Fruit fly (Drosophila melanogaster) whole organism, prepupa: ENCODE data around the gene CG6638.

Experiments
- CG10631 ChIP-seq: fragments of 200-800 bp; sonication (Bioruptor generic); optimal IDR thresholded peaks from 2 replicates; lab custom pipeline; 2016; ENCODE audit warnings: missing biosample characterization, missing genetic modification characterization
- CG10669 ChIP-seq: fragments of 200-800 bp; sonication (Bioruptor generic); optimal IDR thresholded peaks from 3 replicates; lab custom pipeline; 2018; ENCODE audit warnings: missing biosample characterization, mild to moderate bottlenecking, missing genetic modification characterization, moderate library complexity
- CG11294 ChIP-seq: fragments of 200-800 bp; sonication (Bioruptor generic); IDR thresholded peaks from 2 replicates; pipeline ENCODE4 v1.3.6; 2022; ENCODE audit warnings: missing biosample characterization, missing genetic modification characterization
- CG11762 ChIP-seq: fragments of 200-800 bp; sonication (Bioruptor generic); optimal IDR thresholded peaks from 3 replicates; lab custom pipeline; 2016; ENCODE audit warnings: missing biosample characterization, missing genetic modification characterization; ENCODE audit not compliant: insufficient read depth
- CG11902 ChIP-seq: fragments of 200-800 bp; sonication (Bioruptor generic); optimal IDR thresholded peaks from 3 replicates; lab custom pipeline; 2016; ENCODE audit warnings: missing biosample characterization, missing genetic modification characterization
- CG15336 ChIP-seq: fragments of 200-800 bp; sonication (Bioruptor generic); IDR thresholded peaks from 2 replicates; pipeline ENCODE4 v1.3.6; 2022; ENCODE audit warnings: missing biosample characterization, missing genetic modification characterization
- CG16779 ChIP-seq: fragments of 200-800 bp; sonication (Bioruptor generic); optimal IDR thresholded peaks from 3 replicates; lab custom pipeline; 2017; ENCODE audit warnings: missing biosample characterization, mild to moderate bottlenecking, missing genetic modification characterization
- CG3032 ChIP-seq: fragments of 200-800 bp; optimal IDR thresholded peaks from 2 replicates; lab custom pipeline; 2019; ENCODE audit warnings: missing biosample characterization, mild to moderate bottlenecking, missing genetic modification characterization, moderate library complexity
- CG32006 ChIP-seq: fragments of 200-800 bp; sonication (Bioruptor generic); optimal IDR thresholded peaks from 3 replicates; lab custom pipeline; 2017; ENCODE audit warnings: missing biosample characterization, mild to moderate bottlenecking, missing genetic modification characterization
- CG3919 ChIP-seq: fragments of 200-800 bp; sonication (Bioruptor generic); optimal IDR thresholded peaks from 3 replicates; lab custom pipeline; 2016; ENCODE audit warnings: missing biosample characterization, missing genetic modification characterization
- CG4318 ChIP-seq: fragments of 200-800 bp; sonication (Bioruptor generic); optimal IDR thresholded peaks from 3 replicates; lab custom pipeline; 2017; ENCODE audit warnings: missing biosample characterization, mild to moderate bottlenecking, missing genetic modification characterization
- CG6163 ChIP-seq: fragments of 200-800 bp; sonication (Bioruptor generic); IDR thresholded peaks from 3 replicates; pipeline ENCODE4 v1.3.6; 2022; ENCODE audit warnings: missing biosample characterization, missing genetic modification characterization
- CG6792 ChIP-seq: fragments of 200-800 bp; sonication (Bioruptor generic); optimal IDR thresholded peaks from 3 replicates; lab custom pipeline; 2016; ENCODE audit warnings: missing biosample characterization, missing genetic modification characterization
- CG6808 ChIP-seq: fragments of 200-800 bp; sonication (Bioruptor generic); optimal IDR thresholded peaks from 3 replicates; lab custom pipeline; 2017; ENCODE audit warnings: missing biosample characterization, missing genetic modification characterization, mild to moderate bottlenecking, moderate library complexity, missing genetic modification reagents
- CG6854 ChIP-seq: fragments of 200-800 bp; sonication (Bioruptor generic); optimal IDR thresholded peaks from 2 replicates; lab custom pipeline; 2017; ENCODE audit warnings: missing biosample characterization, mild to moderate bottlenecking, missing genetic modification characterization
- CG8119 ChIP-seq: fragments of 200-800 bp; sonication (Bioruptor generic); IDR thresholded peaks from 3 replicates; pipeline ENCODE4 v1.3.6; 2022; ENCODE audit warnings: missing biosample characterization, missing genetic modification characterization
- CG9139 ChIP-seq: fragments of 200-800 bp; sonication (Bioruptor generic); optimal IDR thresholded peaks from 3 replicates; lab custom pipeline; 2017; ENCODE audit warnings: missing biosample characterization, mild to moderate bottlenecking, missing genetic modification characterization
- Eip75B ChIP-seq: fragments of 200-800 bp; sonication (Bioruptor generic); optimal IDR thresholded peaks from 3 replicates; lab custom pipeline; 2016; ENCODE audit warnings: missing biosample characterization, missing genetic modification characterization
- Eip78C ChIP-seq: fragments of 200-800 bp; sonication (Bioruptor generic); peaks from one replicate; lab custom pipeline; 2016; ENCODE audit warnings: missing biosample characterization, missing genetic modification characterization
- Eip93F ChIP-seq: fragments of 200-800 bp; sonication (Bioruptor generic); optimal IDR thresholded peaks from 2 replicates; lab custom pipeline; 2016; ENCODE audit warnings: missing biosample characterization, mild to moderate bottlenecking, missing genetic modification characterization
- Ets21C ChIP-seq: fragments of 200-800 bp; sonication (Bioruptor generic); optimal IDR thresholded peaks from 3 replicates; lab custom pipeline; 2016; ENCODE audit warnings: missing biosample characterization, missing genetic modification characterization
- Ets96B ChIP-seq: fragments of 200-800 bp; optimal IDR thresholded peaks from 2 replicates; lab custom pipeline; 2019; ENCODE audit warnings: missing biosample characterization, mild to moderate bottlenecking, missing genetic modification characterization, moderate library complexity
- Gug ChIP-seq: fragments of 200-800 bp; sonication (Bioruptor generic); IDR thresholded peaks from 2 replicates; pipeline ENCODE4 v1.3.6; 2022; ENCODE audit warnings: missing biosample characterization, missing genetic modification characterization
- Hr39 ChIP-seq: fragments of 200-800 bp; sonication (Bioruptor generic); optimal IDR thresholded peaks from 2 replicates; lab custom pipeline; 2016; ENCODE audit warnings: missing biosample characterization, missing genetic modification characterization
- Hr4 ChIP-seq: fragments of 200-800 bp; sonication (Bioruptor generic); optimal IDR thresholded peaks from 3 replicates; lab custom pipeline; 2016; ENCODE audit warnings: missing biosample characterization, missing genetic modification characterization
- Lpt ChIP-seq: fragments of 200-800 bp; sonication (Bioruptor generic); optimal IDR thresholded peaks from 3 replicates; lab custom pipeline; 2016; ENCODE audit warnings: missing biosample characterization, missing genetic modification characterization
- Met ChIP-seq: fragments of 200-800 bp; sonication (Bioruptor generic); optimal IDR thresholded peaks from 3 replicates; lab custom pipeline; 2016; ENCODE audit warnings: missing biosample characterization, missing genetic modification characterization
- OdsH ChIP-seq: fragments of 200-800 bp; sonication (Bioruptor generic); optimal IDR thresholded peaks from 3 replicates; lab custom pipeline; 2016; ENCODE audit warnings: missing biosample characterization, missing genetic modification characterization
- Smox ChIP-seq: fragments of 200-800 bp; sonication (Bioruptor generic); optimal IDR thresholded peaks from 3 replicates; lab custom pipeline; 2016; ENCODE audit warnings: missing biosample characterization, missing genetic modification characterization
- Sox102F ChIP-seq: fragments of 200-800 bp; sonication (Bioruptor generic); optimal IDR thresholded peaks from 2 replicates; lab custom pipeline; 2016; ENCODE audit warnings: missing biosample characterization, mild to moderate bottlenecking, missing genetic modification characterization
- Sox14 ChIP-seq: fragments of 200-800 bp; sonication (Bioruptor generic); optimal IDR thresholded peaks from 3 replicates; lab custom pipeline; 2016; ENCODE audit warnings: missing biosample characterization, missing genetic modification characterization
- Sox15 ChIP-seq: fragments of 200-800 bp; sonication (Bioruptor generic); optimal IDR thresholded peaks from 3 replicates; lab custom pipeline; 2016; ENCODE audit warnings: missing biosample characterization, missing genetic modification characterization
- achi ChIP-seq: fragments of 200-800 bp; sonication (Bioruptor generic); optimal IDR thresholded peaks from 3 replicates; lab custom pipeline; 2016; ENCODE audit warnings: missing biosample characterization, missing genetic modification characterization
- dac ChIP-seq: fragments of 200-800 bp; sonication (Bioruptor generic); optimal IDR thresholded peaks from 2 replicates; lab custom pipeline; 2017; ENCODE audit warnings: missing biosample characterization, mild to moderate bottlenecking, missing genetic modification characterization
- eg ChIP-seq: fragments of 200-800 bp; sonication (Bioruptor generic); IDR thresholded peaks from 3 replicates; pipeline ENCODE4 v1.3.6; 2022; ENCODE audit warnings: missing biosample characterization, missing genetic modification characterization
- esn ChIP-seq: fragments of 200-800 bp; sonication (Bioruptor generic); optimal IDR thresholded peaks from 2 replicates; lab custom pipeline; 2016; ENCODE audit warnings: missing biosample characterization, mild to moderate bottlenecking, missing genetic modification characterization, moderate library complexity
- fd59A ChIP-seq: fragments of 200-800 bp; sonication (Bioruptor generic); optimal IDR thresholded peaks from 2 replicates; lab custom pipeline; 2017; ENCODE audit warnings: missing biosample characterization, mild to moderate bottlenecking, missing genetic modification characterization, missing genetic modification reagents
- fd85E ChIP-seq: fragments of 200-800 bp; sonication (Bioruptor generic); optimal IDR thresholded peaks from 3 replicates; lab custom pipeline; 2016; ENCODE audit warnings: missing biosample characterization, missing genetic modification characterization
- fkh ChIP-seq: fragments of 200-800 bp; sonication (Bioruptor generic); optimal IDR thresholded peaks from 3 replicates; lab custom pipeline; 2017; ENCODE audit warnings: missing biosample characterization, mild to moderate bottlenecking, missing genetic modification characterization, moderate library complexity
- lz ChIP-seq: fragments of 200-800 bp; sonication (Bioruptor generic); optimal IDR thresholded peaks from 3 replicates; lab custom pipeline; 2016; ENCODE audit warnings: missing biosample characterization, missing genetic modification characterization
- net ChIP-seq: fragments of 200-800 bp; sonication (Bioruptor generic); optimal IDR thresholded peaks from 3 replicates; lab custom pipeline; 2016; ENCODE audit warnings: missing biosample characterization, missing genetic modification characterization
- pdm3 ChIP-seq: fragments of 200-800 bp; sonication (Bioruptor generic); optimal IDR thresholded peaks from 3 replicates; lab custom pipeline; 2016; ENCODE audit warnings: missing biosample characterization, missing genetic modification characterization
- salr ChIP-seq, 2 experiments: fragments of 200-800 bp; sonication (Bioruptor generic); optimal IDR thresholded peaks; 3 replicates each; lab custom pipeline; 2016 to 2018; ENCODE audit warnings: missing biosample characterization in 2 of 2, missing genetic modification characterization in 2 of 2, mild to moderate bottlenecking in 1 of 2
- spab ChIP-seq: fragments of 200-800 bp; sonication (Bioruptor generic); optimal IDR thresholded peaks from 2 replicates; lab custom pipeline; 2017; ENCODE audit warnings: missing biosample characterization, mild to moderate bottlenecking, missing genetic modification characterization, missing genetic modification reagents
- ss ChIP-seq, 2 experiments: fragments of 200-800 bp; sonication (Bioruptor generic); optimal IDR thresholded peaks; 2 replicates in 1 of 2; 3 replicates in 1 of 2; lab custom pipeline; 2017 to 2018; ENCODE audit warnings: mild to moderate bottlenecking in 2 of 2, missing biosample characterization in 2 of 2, missing genetic modification characterization in 2 of 2, moderate library complexity in 1 of 2
- svp ChIP-seq: fragments of 200-800 bp; sonication (Bioruptor generic); peaks from one replicate; lab custom pipeline; 2016; ENCODE audit warnings: missing biosample characterization, missing genetic modification characterization
- topi ChIP-seq: fragments of 200-800 bp; sonication (Bioruptor generic); optimal IDR thresholded peaks from 3 replicates; lab custom pipeline; 2016; ENCODE audit warnings: missing biosample characterization, missing genetic modification characterization
- vri ChIP-seq: fragments of 200-800 bp; sonication (Bioruptor generic); optimal IDR thresholded peaks from 3 replicates; lab custom pipeline; 2016; ENCODE audit warnings: missing biosample characterization, mild to moderate bottlenecking, missing genetic modification characterization

Gene CG6638

dm6 chr3L:8607449-8607848 is 31.6 kb upstream of the CG6638 start (continued):
- peak; percentile 22 for TF ChIP-seq CG6808 (GFP tag; lab: Kevin White, UChicago)
- TF ChIP-seq eg (GFP tag; lab: Robert Waterston, UW) = 0 out of 3 replicates have a peak, but pooled peaks have one; percentile 23
- TF ChIP-seq spab (GFP tag; lab: Kevin White, UChicago) = peak; percentile 29
- peak; percentile 48 for TF ChIP-seq CG3919 (GFP tag; lab: Kevin White, UChicago)
- TF ChIP-seq Sox15 (GFP tag; lab: Kevin White, UChicago) = no peak
- peak; percentile 44 for TF ChIP-seq CG32006 (GFP tag; lab: Kevin White, UChicago)
- TF ChIP-seq fkh = no peak
- no peak for TF ChIP-seq Lpt (GFP tag; lab: Kevin White, UChicago)
- TF ChIP-seq, all 60 proteins: peak for 32

- TF ChIP-seq pdm3 (GFP tag; lab: Kevin White, UChicago) (peak; percentile 25), CG11902 (GFP tag; lab: Kevin White, UChicago) (no peak), dac (GFP tag; lab: Kevin White, UChicago) (peak; percentile 41), achi (no peak), CG6163 (0 out of 3 replicates have a peak, but pooled peaks have one; percentile 22), Hr39 (GFP tag; lab: Kevin White, UChicago) (no peak), Eip78C (GFP tag; lab: Kevin White, UChicago) (peak; percentile 66), net (GFP tag; lab: Kevin White, UChicago) (no peak), CG10631 (GFP tag; lab: Kevin White, UChicago) (no peak), vri (GFP tag; lab: Kevin White, UChicago) (peak; percentile 48), CG11762 (GFP tag; lab: Kevin White, UChicago) (no peak), Eip93F (GFP tag; lab: Kevin White, UChicago) (no peak), CG6792 (GFP tag; lab: Kevin White, UChicago) (no peak), CG4318 (GFP tag; lab: Kevin White, UChicago) (no peak), CG11294 (GFP tag; lab: Robert Waterston, UW) (no peak), Sox102F (GFP tag; lab: Kevin White, UChicago) (peak; percentile 6), Ets21C (GFP tag; lab: Kevin White, UChicago) (no peak), Eip75B (GFP tag; lab: Kevin White, UChicago) (peak; percentile 41), esn (peak; percentile 45), CG6808 (GFP tag; lab: Kevin White, UChicago) (no peak), fd85E (GFP tag; lab: Kevin White, UChicago) (no peak), salr (GFP tag; optimal IDR thresholded peaks at IDR 0.05; lab: Kevin White, UChicago) (no peak), fkh (peak; percentile 72), ss (GFP tag; optimal IDR thresholded peaks at IDR 0.05; lab: Kevin White, UChicago) (no peak), CG10669 (GFP tag; lab: Kevin White, UChicago) (no peak), OdsH (GFP tag; lab: Kevin White, UChicago) (peak; percentile 7), CG9139 (GFP tag; lab: Kevin White, UChicago) (no peak), CG16779 (tag; lab: Kevin White, UChicago) (no peak), Ets96B (tag; lab: Kevin White, UChicago) (no peak), Gug (GFP tag; lab: Robert Waterston, UW) (0 out of 2 replicates have a peak, but pooled peaks have one; percentile 15), eg (GFP tag; lab: Robert Waterston, UW) (no peak), Met (GFP tag; lab: Kevin White, UChicago) (peak; percentile 45), topi (GFP tag; lab: Kevin White, UChicago) (no peak), CG32006 (GFP tag; lab: Kevin White, UChicago) (peak; percentile 62), svp (GFP tag; lab: Kevin White, UChicago) (peak; percentile 78), fd59A (GFP tag; lab: Kevin White, UChicago) (no peak), CG3032 (tag; lab: Kevin White, UChicago) (no peak), CG8119 (peak; percentile 54), CG15336 (peak; percentile 65), Smox (GFP tag; lab: Kevin White, UChicago) (peak; percentile 7), Sox14 (GFP tag; lab: Kevin White, UChicago) (no peak), Sox15 (GFP tag; lab: Kevin White, UChicago) (no peak), lz (peak; percentile 8), CG6854 (GFP tag; lab: Kevin White, UChicago) (no peak), Hr4 (GFP tag; lab: Kevin White, UChicago) (peak; percentile 64)
These were observed 28.2 kb upstream of the CG6638 start, which contains the start of the genes CG5989 and CG6282 for dm6 chr3L:8603880-8604692. CG5989 (minus strand) TSS chr3L:8604149. CG6282 (plus strand) TSS chr3L:8604657.
